Fruit fly (Drosophila melanogaster): Measurements from ENCODE around the gene CG5254.

CG5254 gene

dm6 chrX:792923-793322, 42.8 kb downstream of the CG5254 start, which contains the start of gene CG16989:
Gene CG16989, plus strand, starts transcription at chrX:793147.
- TF ChIP-seq CG8478 (optimal IDR thresholded peaks at IDR 0.05) = no peak
- TF ChIP-seq CTCF (optimal IDR thresholded peaks at IDR 0.05) = peak in 1 of 2 experiments; percentile 22

- TF ChIP-seq CG8478 (optimal IDR thresholded peaks at IDR 0.05) (no peak), CTCF (optimal IDR thresholded peaks at IDR 0.05) (no peak)
Observed at dm6 chrX:796397-796989, 46.3 kb downstream of the CG5254 start.

dm6 chrX:801157-801872, 51.2 kb downstream of the CG5254 start, which contains the start of gene Rbf:
Gene Rbf, minus strand, starts transcription at chrX:801479.
- no peak for TF ChIP-seq CTCF (optimal IDR thresholded peaks at IDR 0.05)
- TF ChIP-seq CG8478 (optimal IDR thresholded peaks at IDR 0.05) = no peak

- TF ChIP-seq CTCF (optimal IDR thresholded peaks at IDR 0.05) (no peak), CG8478 (optimal IDR thresholded peaks at IDR 0.05) (no peak)
Observed at dm6 chrX:803370-803769, 53.2 kb downstream of the CG5254 start, which contains the start of gene CG13359. Gene CG13359, minus strand, starts transcription at chrX:803470.

dm6 chrX:804821-805220, 54.7 kb downstream of the CG5254 start, which contains the start of gene CG13358:
Gene CG13358, minus strand, starts transcription at chrX:804921.
- TF ChIP-seq CTCF (optimal IDR thresholded peaks at IDR 0.05) = no peak
- no peak for TF ChIP-seq CG8478 (optimal IDR thresholded peaks at IDR 0.05)

dm6 chrX:805907-806306, 55.8 kb downstream of the CG5254 start, which contains the start of gene Sec22:
Gene Sec22, plus strand, starts transcription at chrX:806076.
- TF ChIP-seq CG8478 (optimal IDR thresholded peaks at IDR 0.05) (no peak), CTCF (optimal IDR thresholded peaks at IDR 0.05) (no peak)

All from S2 (cell line).